Fruit fly (Drosophila melanogaster) whole organism, pupa: ENCODE results near the gene CG43094.

Experiments
- CG8159 ChIP-seq: fragments of 200-800 bp; sonication (Bioruptor generic); optimal IDR thresholded peaks from 3 replicates; lab custom pipeline; 2018; ENCODE audit warnings: missing biosample characterization, mild to moderate bottlenecking, missing genetic modification characterization, moderate library complexity
- EcR ChIP-seq: fragments of 200-800 bp; sonication (Bioruptor generic); optimal IDR thresholded peaks from 3 replicates; lab custom pipeline; 2019; ENCODE audit warnings: missing biosample characterization, missing genetic modification characterization, mild to moderate bottlenecking, moderate library complexity, missing genetic modification reagents
- gl ChIP-seq: fragments of 200-800 bp; sonication (Bioruptor generic); optimal IDR thresholded peaks from 2 replicates; lab custom pipeline; 2018; ENCODE audit warnings: missing biosample characterization, mild to moderate bottlenecking, missing genetic modification characterization

dm6 chr3R:22748956-22749355 lies 21.8 kb downstream of the CG43094 start, which contains the start of gene CG31139:
- no peak for TF ChIP-seq EcR (GFP tag; lab: Kevin White, UChicago)
- TF ChIP-seq CG8159 (tag; lab: Kevin White, UChicago) = no peak
- TF ChIP-seq gl = no peak
